Worm (Caenorhabditis elegans) whole organism, young adult: Measurements from ENCODE around the gene rabn-5.
A peak's percentile ranks its signal among the peaks of the same experiment; 100 is the strongest.

ENCODE experiments used
- D2030.7 ChIP-seq: fragments of 200-800 bp; sonication (Bioruptor generic); IDR thresholded peaks from 2 replicates; pipeline ENCODE4 v1.3.6; 2022; ENCODE audit warnings: missing genetic modification reagents, missing genetic modification characterization, missing compliant biosample characterization
- F22D6.2 ChIP-seq: sonication (generic microtip); optimal IDR thresholded peaks from 2 replicates; lab custom pipeline; 2016; ENCODE audit warnings: mild to moderate bottlenecking, missing genetic modification characterization, missing compliant biosample characterization
- F33H1.4 ChIP-seq: fragments of 200-800 bp; sonication (Bioruptor generic); IDR thresholded peaks from 2 replicates; pipeline ENCODE4 v1.3.6; 2022; ENCODE audit warnings: missing genetic modification reagents, missing genetic modification characterization, missing compliant biosample characterization
- F57C9.4 ChIP-seq: sonication (generic microtip); optimal IDR thresholded peaks from 2 replicates; lab custom pipeline; 2017; ENCODE audit warnings: mild to moderate bottlenecking, missing genetic modification characterization, missing compliant biosample characterization
- K12H6.12 ChIP-seq: fragments of 200-800 bp; sonication (Bioruptor generic); optimal IDR thresholded peaks from 2 replicates; lab custom pipeline; 2018; ENCODE audit warnings: mild to moderate bottlenecking, missing genetic modification characterization, missing compliant biosample characterization
- Y56A3A.18 ChIP-seq: fragments of 200-800 bp; sonication (Bioruptor generic); IDR thresholded peaks from 2 replicates; pipeline ENCODE4 v1.3.6; 2022; ENCODE audit warnings: missing genetic modification reagents, missing genetic modification characterization, missing compliant biosample characterization
- aptf-2 ChIP-seq: fragments of 200-800 bp; sonication (Bioruptor generic); conservative IDR thresholded peaks from 2 replicates; pipeline ENCODE4 v1.3.6; 2022; ENCODE audit warnings: missing genetic modification reagents, missing genetic modification characterization, missing compliant biosample characterization
- ceh-79 ChIP-seq: sonication (generic microtip); optimal IDR thresholded peaks from 2 replicates; lab custom pipeline; 2017; ENCODE audit warnings: mild to moderate bottlenecking, missing genetic modification characterization, missing compliant biosample characterization
- ceh-91 ChIP-seq: fragments of 200-800 bp; sonication (Bioruptor generic); IDR thresholded peaks from 2 replicates; pipeline ENCODE4 v1.3.6; 2022; ENCODE audit warnings: missing genetic modification reagents, missing genetic modification characterization, missing compliant biosample characterization
- chd-7 ChIP-seq: sonication (generic microtip); optimal IDR thresholded peaks from 2 replicates; lab custom pipeline; 2016; ENCODE audit warnings: mild to moderate bottlenecking, missing genetic modification characterization, moderate library complexity, missing compliant biosample characterization
- die-1 ChIP-seq: sonication (generic microtip); optimal IDR thresholded peaks from 2 replicates; lab custom pipeline; 2016; ENCODE audit warnings: missing genotype, mild to moderate bottlenecking, missing genetic modification characterization, missing compliant biosample characterization
- dpff-1 ChIP-seq: sonication (generic microtip); optimal IDR thresholded peaks from 2 replicates; lab custom pipeline; 2017; ENCODE audit warnings: mild to moderate bottlenecking, missing genetic modification characterization, missing compliant biosample characterization
- dpl-1 ChIP-seq: fragments of 150-350 bp; optimal IDR thresholded peaks from 2 replicates; lab custom pipeline; 2014; ENCODE audit warnings: missing biosample characterization, missing genetic modification reagents, missing genetic modification characterization
- egrh-3 ChIP-seq: fragments of 200-800 bp; sonication (Bioruptor generic); IDR thresholded peaks from 2 replicates; pipeline ENCODE4 v1.3.6; 2022; ENCODE audit warnings: missing genetic modification reagents, missing genetic modification characterization, missing compliant biosample characterization
- ets-4 ChIP-seq: fragments of 200-800 bp; sonication (Bioruptor generic); optimal IDR thresholded peaks from 2 replicates; lab custom pipeline; 2018; ENCODE audit warnings: mild to moderate bottlenecking, missing genetic modification characterization, missing compliant biosample characterization
- fkh-3 ChIP-seq: sonication (generic microtip); optimal IDR thresholded peaks from 2 replicates; lab custom pipeline; 2016; ENCODE audit warnings: mild to moderate bottlenecking, missing genetic modification characterization, missing compliant biosample characterization
- gei-17 ChIP-seq: fragments of 200-800 bp; sonication (Bioruptor generic); optimal IDR thresholded peaks from 2 replicates; lab custom pipeline; 2018; ENCODE audit warnings: mild to moderate bottlenecking, missing genetic modification characterization, missing compliant biosample characterization
- hmg-1.2 ChIP-seq: fragments of 200-800 bp; sonication (Bioruptor generic); IDR thresholded peaks from 2 replicates; pipeline ENCODE4 v1.3.6; 2022; ENCODE audit warnings: missing genetic modification reagents, missing genetic modification characterization, missing compliant biosample characterization
- hmg-20 ChIP-seq: fragments of 200-800 bp; sonication (Bioruptor generic); IDR thresholded peaks from 2 replicates; pipeline ENCODE4 v1.3.6; 2022; ENCODE audit warnings: missing genetic modification reagents, missing genetic modification characterization, missing compliant biosample characterization
- hsf-1 ChIP-seq: fragments of 200-800 bp; sonication (Bioruptor generic); IDR thresholded peaks from 2 replicates; pipeline ENCODE4 v1.3.6; 2022; ENCODE audit warnings: missing genetic modification reagents, missing genetic modification characterization, missing compliant biosample characterization
- let-607 ChIP-seq, 2 experiments: fragments of 200-800 bp in 1 of 2; sonication (Bioruptor generic) in 1 of 2; sonication (generic microtip) in 1 of 2; optimal IDR thresholded peaks; 2 replicates each; lab custom pipeline; 2016 to 2018; ENCODE audit warnings: mild to moderate bottlenecking in 2 of 2, missing compliant biosample characterization in 2 of 2, missing genetic modification characterization in 2 of 2, moderate library complexity in 2 of 2, missing genotype in 1 of 2
- lin-35 ChIP-seq, 3 experiments: fragments of 150-350 bp in 2 of 3; sonication (generic microtip) in 1 of 3; optimal IDR thresholded peaks; 2 replicates each; lab custom pipeline; 2014 to 2018; ENCODE audit warnings: missing biosample characterization in 3 of 3, missing genetic modification characterization in 3 of 3, missing genetic modification reagents in 3 of 3
- lin-54 ChIP-seq: fragments of 200-800 bp; sonication (Bioruptor generic); optimal IDR thresholded peaks from 2 replicates; lab custom pipeline; 2018; ENCODE audit warnings: mild to moderate bottlenecking, missing genetic modification characterization, missing compliant biosample characterization
- lsl-1 ChIP-seq: fragments of 200-800 bp; sonication (Bioruptor generic); optimal IDR thresholded peaks from 2 replicates; lab custom pipeline; 2018; ENCODE audit warnings: mild to moderate bottlenecking, missing genetic modification characterization, moderate library complexity, missing compliant biosample characterization
- madf-10 ChIP-seq: sonication (generic microtip); optimal IDR thresholded peaks from 2 replicates; lab custom pipeline; 2016; ENCODE audit warnings: mild to moderate bottlenecking, missing genetic modification characterization, missing compliant biosample characterization
- madf-3 ChIP-seq: fragments of 200-800 bp; sonication (Bioruptor generic); IDR thresholded peaks from 2 replicates; pipeline ENCODE4 v1.3.6; 2022; ENCODE audit warnings: missing genetic modification reagents, missing genetic modification characterization, missing compliant biosample characterization
- madf-8 ChIP-seq: fragments of 200-800 bp; sonication (Bioruptor generic); conservative IDR thresholded peaks from 2 replicates; pipeline ENCODE4 v1.3.6; 2022; ENCODE audit warnings: missing genetic modification reagents, missing genetic modification characterization, missing compliant biosample characterization
- mel-28 ChIP-seq: sonication (generic microtip); optimal IDR thresholded peaks from 2 replicates; lab custom pipeline; 2016; ENCODE audit warnings: borderline replicate concordance, mild to moderate bottlenecking, missing genetic modification characterization, missing compliant biosample characterization
- mes-4 ChIP-seq: sonication (generic microtip); optimal IDR thresholded peaks from 2 replicates; lab custom pipeline; 2016; ENCODE audit warnings: missing genotype, missing genetic modification characterization, missing compliant biosample characterization
- nhr-120 ChIP-seq: fragments of 200-800 bp; sonication (Bioruptor generic); IDR thresholded peaks from 2 replicates; pipeline ENCODE4 v1.3.6; 2022; ENCODE audit warnings: missing genetic modification characterization, missing compliant biosample characterization
- sdz-38 ChIP-seq: sonication (generic microtip); optimal IDR thresholded peaks from 2 replicates; lab custom pipeline; 2016; ENCODE audit warnings: missing genotype, missing genetic modification characterization, missing compliant biosample characterization
- sea-2 ChIP-seq: fragments of 200-800 bp; sonication (Bioruptor generic); IDR thresholded peaks from 2 replicates; pipeline ENCODE4 v1.3.6; 2022; ENCODE audit warnings: missing genetic modification characterization, missing compliant biosample characterization
- snpc-1.1 ChIP-seq: sonication (generic microtip); optimal IDR thresholded peaks from 2 replicates; lab custom pipeline; 2017; ENCODE audit warnings: missing genetic modification characterization, mild to moderate bottlenecking, missing compliant biosample characterization, antibody characterized with exemption, moderate library complexity, missing genotype, missing genetic modification reagents; ENCODE audit not compliant: insufficient read depth
- snpc-1.3 ChIP-seq: sonication (generic microtip); optimal IDR thresholded peaks from 2 replicates; lab custom pipeline; 2017; ENCODE audit warnings: missing genetic modification characterization, mild to moderate bottlenecking, missing compliant biosample characterization, antibody characterized with exemption, moderate library complexity, missing genotype, missing genetic modification reagents; ENCODE audit not compliant: insufficient read depth
- sptf-2 ChIP-seq: fragments of 200-800 bp; sonication (Bioruptor generic); optimal IDR thresholded peaks from 2 replicates; lab custom pipeline; 2018; ENCODE audit warnings: mild to moderate bottlenecking, missing genetic modification characterization, missing compliant biosample characterization
- unc-130 ChIP-seq: sonication (generic microtip); optimal IDR thresholded peaks from 2 replicates; lab custom pipeline; 2016; ENCODE audit warnings: missing genetic modification reagents, missing genetic modification characterization, missing compliant biosample characterization
- xnd-1 ChIP-seq: sonication (generic microtip); optimal IDR thresholded peaks from 2 replicates; lab custom pipeline; 2016; ENCODE audit warnings: missing genotype, missing genetic modification reagents, missing genetic modification characterization, missing compliant biosample characterization
- zfh-2 ChIP-seq: fragments of 200-800 bp; sonication (Bioruptor generic); conservative IDR thresholded peaks from 2 replicates; pipeline ENCODE4 v1.3.6; 2022; ENCODE audit warnings: missing genetic modification reagents, missing genetic modification characterization, missing compliant biosample characterization
- zim-3 ChIP-seq: sonication (generic microtip); optimal IDR thresholded peaks from 2 replicates; lab custom pipeline; 2017; ENCODE audit warnings: mild to moderate bottlenecking, missing genetic modification characterization, moderate library complexity, missing compliant biosample characterization

Gene rabn-5

ce11 chrIII:5853240-5853639 lies 11.1 kb upstream of the rabn-5 start, which contains the start of gene ddx-23 (continued):
- TF ChIP-seq madf-3 (GFP tag; lab: Robert Waterston, UW) (no peak), lin-54 (GFP tag; lab: Kevin White, UChicago) (peak; percentile 35), snpc-1.3 (tag; lab: Kevin White, UChicago) (no peak), K12H6.12 (tag; lab: Kevin White, UChicago) (no peak), aptf-2 (GFP tag; lab: Robert Waterston, UW) (no peak), madf-10 (tag; lab: Kevin White, UChicago) (no peak), D2030.7 (GFP tag; lab: Robert Waterston, UW) (no peak), sptf-2 (no peak), F57C9.4 (tag; lab: Kevin White, UChicago) (no peak), F33H1.4 (GFP tag; lab: Robert Waterston, UW) (peak; percentile 43; the same call in 1 of the 2 replicates), F22D6.2 (tag; lab: Kevin White, UChicago) (no peak), ets-4 (no peak), die-1 (no peak), hmg-1.2 (GFP tag; lab: Robert Waterston, UW) (no peak), sea-2 (no peak), sdz-38 (tag; lab: Kevin White, UChicago) (no peak), hmg-20 (GFP tag; lab: Robert Waterston, UW) (no peak), lin-35 (GFP tag; optimal IDR thresholded peaks at IDR 0.05; lab: Kevin White, UChicago) (peak in 1 of 3 experiments; percentile 61), let-607 (tag; optimal IDR thresholded peaks at IDR 0.05; lab: Kevin White, UChicago) (no peak), fkh-3 (tag; lab: Kevin White, UChicago) (no peak), dpff-1 (tag; lab: Kevin White, UChicago) (no peak), Y56A3A.18 (GFP tag; lab: Robert Waterston, UW) (0 out of 2 replicates have a peak, but pooled peaks have one; percentile 65), snpc-1.1 (no peak), unc-130 (peak; percentile 30), egrh-3 (no peak), hsf-1 (GFP tag; lab: Robert Waterston, UW) (no peak; the same call in 1 of the 2 replicates), lsl-1 (GFP tag; lab: Kevin White, UChicago) (peak; percentile 37), zim-3 (tag; lab: Kevin White, UChicago) (no peak), ceh-79 (tag; lab: Kevin White, UChicago) (peak; percentile 39), dpl-1 (GFP tag; lab: Kevin White, UChicago) (peak; percentile 8), mel-28 (tag; lab: Kevin White, UChicago) (no peak), ceh-91 (no peak), xnd-1 (tag; lab: Kevin White, UChicago) (peak; percentile 38), nhr-120 (GFP tag; lab: Robert Waterston, UW) (no peak), madf-8 (GFP tag; lab: Robert Waterston, UW) (no peak), mes-4 (tag; lab: Kevin White, UChicago) (no peak), zfh-2 (GFP tag; lab: Robert Waterston, UW) (no peak), chd-7 (tag; lab: Kevin White, UChicago) (no peak), gei-17 (GFP tag; lab: Kevin White, UChicago) (peak; percentile 12)
